Fruit fly (Drosophila melanogaster) whole organism, embryonic: ENCODE data around the gene CG9747.

Experiments used
- Blimp-1 ChIP-seq: fragments of 200-800 bp; sonication (Bioruptor generic); optimal IDR thresholded peaks from 3 replicates; lab custom pipeline; 2018; ENCODE audit warnings: missing biosample characterization, missing genetic modification characterization, mild to moderate bottlenecking, moderate library complexity, missing genetic modification reagents
- CG11695 ChIP-seq: fragments of 200-800 bp; sonication (Bioruptor generic); IDR thresholded peaks from 3 replicates; pipeline ENCODE4 v1.3.6; 2022; ENCODE audit warnings: missing biosample characterization, missing genetic modification characterization
- CG11723 ChIP-seq: fragments of 200-800 bp; sonication (Bioruptor generic); optimal IDR thresholded peaks from 2 replicates; lab custom pipeline; 2017; ENCODE audit warnings: missing biosample characterization, mild to moderate bottlenecking, missing genetic modification characterization
- CG12071 ChIP-seq: fragments of 200-800 bp; sonication (Bioruptor generic); optimal IDR thresholded peaks from 3 replicates; lab custom pipeline; 2018; ENCODE audit warnings: missing biosample characterization, mild to moderate bottlenecking, missing genetic modification characterization
- CG12942 ChIP-seq: fragments of 200-800 bp; sonication (Bioruptor generic); optimal IDR thresholded peaks from 3 replicates; lab custom pipeline; 2016; ENCODE audit warnings: missing biosample characterization, missing genetic modification characterization
- CG14014 ChIP-seq: fragments of 200-800 bp; sonication (Bioruptor generic); IDR thresholded peaks from 2 replicates; pipeline ENCODE4 v1.3.6; 2022; ENCODE audit warnings: missing biosample characterization, missing genetic modification characterization
- CG14050 ChIP-seq: fragments of 200-800 bp; sonication (Bioruptor generic); IDR thresholded peaks from 3 replicates; pipeline ENCODE4 v1.3.6; 2022; ENCODE audit warnings: missing biosample characterization, missing genetic modification characterization
- CG17186 ChIP-seq: fragments of 200-800 bp; sonication (Bioruptor generic); optimal IDR thresholded peaks from 3 replicates; lab custom pipeline; 2017; ENCODE audit warnings: missing biosample characterization, missing genetic modification reagents, missing genetic modification characterization
- CG17328 ChIP-seq: fragments of 200-800 bp; sonication (Bioruptor generic); IDR thresholded peaks from 2 replicates; pipeline ENCODE4 v1.3.6; 2022; ENCODE audit warnings: missing biosample characterization, missing genetic modification characterization
- CG17568 ChIP-seq: fragments of 200-800 bp; sonication (Bioruptor generic); optimal IDR thresholded peaks from 2 replicates; lab custom pipeline; 2018; ENCODE audit warnings: missing biosample characterization, mild to moderate bottlenecking, missing genetic modification characterization, moderate library complexity
- CG31365 ChIP-seq: fragments of 200-800 bp; sonication (Bioruptor generic); optimal IDR thresholded peaks from 2 replicates; lab custom pipeline; 2018; ENCODE audit warnings: missing biosample characterization, mild to moderate bottlenecking, missing genetic modification characterization
- CG4328 ChIP-seq: fragments of 200-800 bp; sonication (Bioruptor generic); optimal IDR thresholded peaks from 3 replicates; lab custom pipeline; 2017; ENCODE audit warnings: missing biosample characterization, missing genetic modification reagents, missing genetic modification characterization
- CG4730 ChIP-seq: fragments of 200-800 bp; sonication (Bioruptor generic); IDR thresholded peaks from 2 replicates; pipeline ENCODE4 v1.3.6; 2022; ENCODE audit warnings: missing biosample characterization, missing genetic modification characterization
- CG6765 ChIP-seq: fragments of 200-800 bp; sonication (Bioruptor generic); optimal IDR thresholded peaks from 3 replicates; lab custom pipeline; 2017; ENCODE audit warnings: missing biosample characterization, mild to moderate bottlenecking, missing genetic modification characterization
- CG7357 ChIP-seq: fragments of 200-800 bp; sonication (Bioruptor generic); IDR thresholded peaks from 3 replicates; pipeline ENCODE4 v1.3.6; 2022; ENCODE audit warnings: missing biosample characterization, missing genetic modification characterization
- CG7839 ChIP-seq: fragments of 200-800 bp; sonication (Bioruptor generic); optimal IDR thresholded peaks from 3 replicates; lab custom pipeline; 2018; ENCODE audit warnings: missing biosample characterization, mild to moderate bottlenecking, missing genetic modification characterization, moderate library complexity
- CG9215 ChIP-seq: fragments of 200-800 bp; sonication (Bioruptor generic); IDR thresholded peaks from 2 replicates; pipeline ENCODE4 v1.3.6; 2022; ENCODE audit warnings: missing biosample characterization, missing genetic modification characterization
- CG9876 ChIP-seq: fragments of 200-800 bp; sonication (Bioruptor generic); optimal IDR thresholded peaks from 2 replicates; lab custom pipeline; 2016; ENCODE audit warnings: missing biosample characterization, missing genetic modification characterization
- CG9932 ChIP-seq: fragments of 200-800 bp; sonication (Bioruptor generic); IDR thresholded peaks from 2 replicates; pipeline ENCODE4 v1.3.6; 2022; ENCODE audit warnings: missing biosample characterization, missing genetic modification characterization
- HHEX ChIP-seq: fragments of 200-800 bp; sonication (Bioruptor generic); optimal IDR thresholded peaks from 3 replicates; lab custom pipeline; 2017; ENCODE audit warnings: missing biosample characterization, mild to moderate bottlenecking, missing genetic modification characterization, missing genetic modification reagents
- Hmx ChIP-seq: fragments of 200-800 bp; sonication (Bioruptor generic); optimal IDR thresholded peaks from 2 replicates; lab custom pipeline; 2016; ENCODE audit warnings: missing biosample characterization, missing genetic modification characterization
- Hr78 ChIP-seq, 2 experiments: fragments of 200-800 bp in 1 of 2; fragments of >200 bp in 1 of 2; sonication (Bioruptor generic) in 1 of 2; optimal IDR thresholded peaks; 2 replicates each; lab custom pipeline; 2017 to 2019; ENCODE audit warnings: missing biosample characterization in 2 of 2, missing genetic modification characterization in 2 of 2, mild to moderate bottlenecking in 1 of 2, moderate library complexity in 1 of 2
- Lpt ChIP-seq: fragments of >200 bp; optimal IDR thresholded peaks from 2 replicates; lab custom pipeline; 2018; ENCODE audit warnings: missing biosample characterization, missing genetic modification characterization
- MBD-R2 ChIP-seq: fragments of 200-800 bp; sonication (Bioruptor generic); IDR thresholded peaks from 2 replicates; pipeline ENCODE4 v1.3.6; 2022; ENCODE audit warnings: missing biosample characterization, missing genetic modification characterization
- NC2α ChIP-seq: fragments of 200-800 bp; sonication (Bioruptor generic); optimal IDR thresholded peaks from 2 replicates; lab custom pipeline; 2016; ENCODE audit warnings: missing biosample characterization, missing genetic modification characterization
- NFAT ChIP-seq: fragments of 200-800 bp; sonication (Bioruptor generic); IDR thresholded peaks from 2 replicates; pipeline ENCODE4 v1.3.6; 2022; ENCODE audit warnings: missing biosample characterization, missing genetic modification characterization
- Oaz ChIP-seq: fragments of 200-800 bp; sonication (Bioruptor generic); IDR thresholded peaks from 2 replicates; pipeline ENCODE4 v1.3.6; 2022; ENCODE audit warnings: missing biosample characterization, missing genetic modification characterization
- Poxn ChIP-seq: fragments of 200-800 bp; sonication (Bioruptor generic); IDR thresholded peaks from 2 replicates; pipeline ENCODE4 v1.3.6; 2022; ENCODE audit warnings: missing biosample characterization, missing genetic modification characterization
- Scr ChIP-seq: fragments of 200-800 bp; sonication (Bioruptor generic); IDR thresholded peaks from 2 replicates; pipeline ENCODE4 v1.3.6; 2022; ENCODE audit warnings: missing biosample characterization, missing genetic modification characterization; ENCODE audit not compliant: partially characterized antibody
- Stat92E ChIP-seq, 3 experiments: fragments of >200 bp in 2 of 3; fragments of 200-800 bp in 1 of 3; sonication (Bioruptor generic) in 1 of 3; optimal IDR thresholded peaks; 2 replicates each; lab custom pipeline; 2017 to 2019; ENCODE audit warnings: missing biosample characterization in 3 of 3, missing genetic modification characterization in 3 of 3, mild to moderate bottlenecking in 1 of 3, moderate library complexity in 1 of 3
- Trl ChIP-seq, 3 experiments: fragments of >200 bp in 2 of 3; fragments of 200-800 bp in 1 of 3; sonication (Bioruptor generic) in 1 of 3; optimal IDR thresholded peaks; 2 replicates in 1 of 3; 3 replicates in 2 of 3; lab custom pipeline; 2016 to 2017; ENCODE audit warnings: missing biosample characterization in 1 of 3, missing genetic modification characterization in 1 of 3
- ase ChIP-seq: fragments of 200-800 bp; sonication (Bioruptor generic); IDR thresholded peaks from 3 replicates; pipeline ENCODE4 v1.3.6; 2022; ENCODE audit warnings: missing biosample characterization, missing genetic modification characterization
- bbx ChIP-seq: fragments of 200-800 bp; sonication (Bioruptor generic); IDR thresholded peaks from 2 replicates; pipeline ENCODE4 v1.3.6; 2022; ENCODE audit warnings: missing biosample characterization, missing genetic modification characterization; ENCODE audit not compliant: partially characterized antibody
- chinmo ChIP-seq: fragments of 200-800 bp; sonication (Bioruptor generic); IDR thresholded peaks from 4 replicates; pipeline ENCODE4 v1.3.6; 2022; ENCODE audit warnings: missing biosample characterization, missing genetic modification characterization; ENCODE audit not compliant: partially characterized antibody
- ci ChIP-seq: fragments of 200-800 bp; sonication (Bioruptor generic); IDR thresholded peaks from 3 replicates; pipeline ENCODE4 v1.3.6; 2022; ENCODE audit warnings: missing biosample characterization, missing genetic modification characterization
- ems ChIP-seq: fragments of 200-800 bp; sonication (Bioruptor generic); optimal IDR thresholded peaks from 3 replicates; lab custom pipeline; 2016; ENCODE audit warnings: missing biosample characterization, missing genetic modification characterization
- eve ChIP-seq, 2 experiments: fragments of >200 bp; optimal IDR thresholded peaks; 2 replicates each; lab custom pipeline; 2017; ENCODE audit warnings: missing biosample characterization in 2 of 2, missing genetic modification characterization in 2 of 2
- eyg ChIP-seq: fragments of 200-800 bp; sonication (Bioruptor generic); optimal IDR thresholded peaks from 3 replicates; lab custom pipeline; 2016; ENCODE audit warnings: missing biosample characterization, missing genetic modification characterization
- grau ChIP-seq: fragments of 200-800 bp; optimal IDR thresholded peaks from 3 replicates; lab custom pipeline; 2019; ENCODE audit warnings: missing biosample characterization, mild to moderate bottlenecking, missing genetic modification characterization, moderate library complexity
- ind ChIP-seq: fragments of 200-800 bp; sonication (Bioruptor generic); optimal IDR thresholded peaks from 3 replicates; lab custom pipeline; 2016; ENCODE audit warnings: missing biosample characterization, missing genetic modification characterization
- pb ChIP-seq: fragments of 200-800 bp; sonication (Bioruptor generic); optimal IDR thresholded peaks from 3 replicates; lab custom pipeline; 2016; ENCODE audit warnings: missing biosample characterization, missing genetic modification characterization
- pho ChIP-seq: fragments of 200-800 bp; sonication (Bioruptor generic); optimal IDR thresholded peaks from 2 replicates; lab custom pipeline; 2016; ENCODE audit warnings: missing biosample characterization, missing genetic modification characterization
- schlank ChIP-seq: fragments of 200-800 bp; sonication (Bioruptor generic); optimal IDR thresholded peaks from 2 replicates; lab custom pipeline; 2018; ENCODE audit warnings: missing biosample characterization, mild to moderate bottlenecking, missing genetic modification characterization
- sens ChIP-seq: fragments of 200-800 bp; sonication (Bioruptor generic); peaks from one replicate; lab custom pipeline; 2016; ENCODE audit warnings: missing biosample characterization, missing genetic modification characterization
- stc ChIP-seq: fragments of 200-800 bp; sonication (Bioruptor generic); IDR thresholded peaks from 2 replicates; pipeline ENCODE4 v1.3.6; 2022; ENCODE audit warnings: missing biosample characterization, missing genetic modification characterization
- twi ChIP-seq: fragments of 200-800 bp; optimal IDR thresholded peaks from 2 replicates; lab custom pipeline; 2019; ENCODE audit warnings: missing biosample characterization, mild to moderate bottlenecking, missing genetic modification characterization, moderate library complexity
- unpg ChIP-seq: fragments of 200-800 bp; sonication (Bioruptor generic); optimal IDR thresholded peaks from 3 replicates; lab custom pipeline; 2018; ENCODE audit warnings: missing biosample characterization, mild to moderate bottlenecking, missing genetic modification characterization, moderate library complexity
- wek ChIP-seq: fragments of 200-800 bp; sonication (Bioruptor generic); optimal IDR thresholded peaks from 3 replicates; lab custom pipeline; 2018; ENCODE audit warnings: missing biosample characterization, mild to moderate bottlenecking, missing genetic modification characterization, moderate library complexity
- zfh2 ChIP-seq: fragments of 200-800 bp; sonication (Bioruptor generic); optimal IDR thresholded peaks from 2 replicates; lab custom pipeline; 2016; ENCODE audit warnings: missing biosample characterization, missing genetic modification characterization

CG9747 gene

dm6 chr3R:30193826-30194225 lies 2.8 kb upstream of the CG9747 start (continued):
- TF ChIP-seq NC2α = no peak
- no peak for TF ChIP-seq schlank (tag; lab: Kevin White, UChicago)
- peak; percentile 42 for TF ChIP-seq wek (GFP tag; lab: Kevin White, UChicago)
- peak; percentile 22; the same call in 1 of the 2 replicates for TF ChIP-seq stc (GFP tag; lab: Robert Waterston, UW)
- TF ChIP-seq CG14014 = peak; percentile 22; the same call in 1 of the 2 replicates
- peak; percentile 48; the same call in 2 of the 3 replicates for TF ChIP-seq ci
- peak; percentile 55 for TF ChIP-seq sens (GFP tag; lab: Kevin White, UChicago)
- no peak for TF ChIP-seq CG7839
- TF ChIP-seq, all 482 proteins: peak for 21

dm6 chr3R:30191462-30191874 lies 416 bp upstream of the CG9747 start:
- TF ChIP-seq pho = peak; percentile 43
- TF ChIP-seq CG12942 = no peak
- TF ChIP-seq Stat92E (GFP tag; optimal IDR thresholded peaks at IDR 0.05; lab: Kevin White, UChicago) = no peak
- no peak for TF ChIP-seq CG4730 (GFP tag; lab: Robert Waterston, UW)
- TF ChIP-seq Oaz = no peak
- no peak for TF ChIP-seq HHEX (GFP tag; lab: Kevin White, UChicago)
- TF ChIP-seq unpg (GFP tag; lab: Kevin White, UChicago) = peak; percentile 4
- TF ChIP-seq eve (GFP tag; optimal IDR thresholded peaks at IDR 0.05; lab: Kevin White, UChicago) = no peak
- 0 out of 2 replicates have a peak, but pooled peaks have one; percentile 5 for TF ChIP-seq CG9215 (GFP tag; lab: Robert Waterston, UW)
- peak; percentile 3 for TF ChIP-seq ems (GFP tag; lab: Kevin White, UChicago)
- TF ChIP-seq CG9932 (GFP tag; lab: Robert Waterston, UW) = 0 out of 2 replicates have a peak, but pooled peaks have one; percentile 1
- TF ChIP-seq CG17328 (GFP tag; lab: Robert Waterston, UW) = no peak
- peak; percentile 32 for TF ChIP-seq eyg
- no peak for TF ChIP-seq CG11723 (GFP tag; lab: Kevin White, UChicago)
- no peak for TF ChIP-seq CG14050 (GFP tag; lab: Robert Waterston, UW)
- TF ChIP-seq chinmo (GFP tag; lab: Robert Waterston, UW) = no peak
- TF ChIP-seq grau (tag; lab: Kevin White, UChicago) = peak; percentile 53
- TF ChIP-seq pb (GFP tag; lab: Kevin White, UChicago) = peak; percentile 47
- no peak for TF ChIP-seq Lpt (GFP tag; lab: Kevin White, UChicago)
- no peak for TF ChIP-seq CG17568 (GFP tag; lab: Kevin White, UChicago)
- TF ChIP-seq Blimp-1 (GFP tag; lab: Kevin White, UChicago) = peak; percentile 33
- no peak for TF ChIP-seq CG7357
- no peak for TF ChIP-seq ase (GFP tag; lab: Robert Waterston, UW)
- no peak for TF ChIP-seq CG31365 (tag; lab: Kevin White, UChicago)
- no peak for TF ChIP-seq CG6765
- TF ChIP-seq Hmx (GFP tag; lab: Kevin White, UChicago) = no peak
- no peak for TF ChIP-seq CG12071
- TF ChIP-seq MBD-R2 = no peak
- no peak for TF ChIP-seq CG9876 (GFP tag; lab: Kevin White, UChicago)
- TF ChIP-seq zfh2 (GFP tag; lab: Kevin White, UChicago) = peak; percentile 32
- TF ChIP-seq Hr78 (GFP tag; optimal IDR thresholded peaks at IDR 0.05; lab: Kevin White, UChicago) = peak in 1 of 2 experiments; percentile 33
- no peak for TF ChIP-seq twi (tag; lab: Kevin White, UChicago)
- no peak for TF ChIP-seq CG17186 (GFP tag; lab: Kevin White, UChicago)
- 0 out of 3 replicates have a peak, but pooled peaks have one; percentile 34 for TF ChIP-seq CG11695 (GFP tag; lab: Robert Waterston, UW)
- TF ChIP-seq CG4328 (GFP tag; lab: Kevin White, UChicago) = no peak
- no peak for TF ChIP-seq schlank (tag; lab: Kevin White, UChicago)
- no peak for TF ChIP-seq Trl (optimal IDR thresholded peaks at IDR 0.05; lab: Kevin White, UChicago)
- TF ChIP-seq Trl (GFP tag; optimal IDR thresholded peaks at IDR 0.05; lab: Kevin White, UChicago) = peak; percentile 46
- TF ChIP-seq NFAT (GFP tag; lab: Robert Waterston, UW) = no peak
- TF ChIP-seq Poxn (GFP tag; lab: Robert Waterston, UW) = no peak
- no peak for TF ChIP-seq Scr
- TF ChIP-seq ind (GFP tag; lab: Kevin White, UChicago) = peak; percentile 23
- no peak for TF ChIP-seq bbx (GFP tag; lab: Robert Waterston, UW)
